Worm (Caenorhabditis elegans) whole organism, late embryonic: ENCODE data around the gene mon-2.

ENCODE experiments used
- ceh-14 ChIP-seq: sonication (generic microtip); optimal IDR thresholded peaks from 2 replicates; lab custom pipeline; 2016; ENCODE audit warnings: missing genotype, missing genetic modification characterization, missing compliant biosample characterization
- nfya-1 ChIP-seq: sonication (generic microtip); optimal IDR thresholded peaks from 2 replicates; lab custom pipeline; 2017; ENCODE audit warnings: missing genetic modification characterization, mild to moderate bottlenecking, missing compliant biosample characterization, antibody characterized with exemption, moderate library complexity
- rnt-1 ChIP-seq: sonication (generic microtip); optimal IDR thresholded peaks from 2 replicates; lab custom pipeline; 2016; ENCODE audit warnings: missing genetic modification characterization, missing compliant biosample characterization
- unc-3 ChIP-seq, 2 experiments: fragments of 200-800 bp in 1 of 2; sonication (Bioruptor generic) in 1 of 2; sonication (generic microtip) in 1 of 2; conservative IDR thresholded peaks in 1 of 2; optimal IDR thresholded peaks in 1 of 2; 2 replicates each; pipeline versions ENCODE4 v1.3.6 to Lab custom; 2016 to 2022; ENCODE audit warnings: missing compliant biosample characterization in 2 of 2, missing genetic modification characterization in 2 of 2, missing genetic modification reagents in 1 of 2

DNA sequence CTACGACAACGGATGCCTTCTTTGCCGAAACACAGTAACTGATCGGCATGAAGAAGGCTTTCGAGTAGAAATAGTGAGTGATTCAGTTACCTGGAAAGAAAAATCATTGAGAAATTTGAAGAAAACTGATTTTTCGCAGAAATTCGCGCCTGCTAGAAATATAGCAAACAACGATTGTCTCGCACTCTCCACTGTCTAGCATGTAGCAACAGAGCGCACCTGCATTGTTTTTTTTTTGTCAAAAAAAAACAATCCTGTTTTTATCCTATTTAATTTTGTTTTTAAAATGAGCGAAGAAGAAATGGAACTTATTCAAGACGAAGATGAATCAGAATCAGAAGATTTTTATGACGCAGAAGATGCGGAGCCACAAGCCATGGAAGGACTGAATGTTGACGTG is 24.5 kb downstream of the mon-2 start, which contains the start of the genes ddb-1 and M18.6:
- TF ChIP-seq nfya-1 (tag; lab: Kevin White, UChicago) (peak; percentile 26), rnt-1 (tag; lab: Kevin White, UChicago) (no peak), unc-3 (GFP tag; conservative IDR thresholded peaks at IDR 0.05; lab: Robert Waterston, UW) (no peak), unc-3 (tag; optimal IDR thresholded peaks at IDR 0.05; lab: Kevin White, UChicago) (no peak), ceh-14 (tag; lab: Kevin White, UChicago) (no peak)
